Fruit fly (Drosophila melanogaster) whole organism, embryonic: ENCODE results near the gene Eip63E.

Experiments
- Atf3 ChIP-seq: fragments of 200-800 bp; sonication (Bioruptor generic); optimal IDR thresholded peaks from 3 replicates; lab custom pipeline; 2016; ENCODE audit warnings: missing biosample characterization, missing genetic modification characterization
- Atf6 ChIP-seq: fragments of 200-800 bp; sonication (Bioruptor generic); IDR thresholded peaks from 2 replicates; pipeline ENCODE4 v1.3.6; 2022; ENCODE audit warnings: missing biosample characterization, missing genetic modification characterization
- B-H2 ChIP-seq: fragments of 200-800 bp; sonication (Bioruptor generic); optimal IDR thresholded peaks from 2 replicates; lab custom pipeline; 2018; ENCODE audit warnings: missing biosample characterization, mild to moderate bottlenecking, missing genetic modification characterization
- CG10565 ChIP-seq: fragments of 200-800 bp; sonication (Bioruptor generic); optimal IDR thresholded peaks from 3 replicates; lab custom pipeline; 2016; ENCODE audit warnings: missing biosample characterization, mild to moderate bottlenecking, missing genetic modification characterization
- CG11504 ChIP-seq: fragments of 200-800 bp; sonication (Bioruptor generic); optimal IDR thresholded peaks from 3 replicates; lab custom pipeline; 2019; ENCODE audit warnings: missing biosample characterization, mild to moderate bottlenecking, missing genetic modification characterization, moderate library complexity
- CG12391 ChIP-seq: fragments of 200-800 bp; sonication (Bioruptor generic); optimal IDR thresholded peaks from 3 replicates; lab custom pipeline; 2018; ENCODE audit warnings: missing biosample characterization, mild to moderate bottlenecking, missing genetic modification characterization, moderate library complexity
- CG12744 ChIP-seq: fragments of 200-800 bp; sonication (Bioruptor generic); optimal IDR thresholded peaks from 2 replicates; lab custom pipeline; 2016; ENCODE audit warnings: missing biosample characterization, missing genetic modification characterization
- CG13424 ChIP-seq: fragments of 200-800 bp; sonication (Bioruptor generic); optimal IDR thresholded peaks from 2 replicates; lab custom pipeline; 2019; ENCODE audit warnings: missing biosample characterization, mild to moderate bottlenecking, missing genetic modification characterization, moderate library complexity
- CG13775 ChIP-seq: fragments of 200-800 bp; sonication (Bioruptor generic); optimal IDR thresholded peaks from 3 replicates; lab custom pipeline; 2017; ENCODE audit warnings: missing biosample characterization, mild to moderate bottlenecking, missing genetic modification characterization
- CG14860 ChIP-seq: fragments of 200-800 bp; sonication (Bioruptor generic); IDR thresholded peaks from 3 replicates; pipeline ENCODE4 v1.3.6; 2022; ENCODE audit warnings: missing biosample characterization, missing genetic modification characterization; ENCODE audit not compliant: partially characterized antibody
- CG17186 ChIP-seq: fragments of 200-800 bp; sonication (Bioruptor generic); optimal IDR thresholded peaks from 3 replicates; lab custom pipeline; 2017; ENCODE audit warnings: missing biosample characterization, missing genetic modification reagents, missing genetic modification characterization
- CG18476 ChIP-seq: fragments of 200-800 bp; sonication (Bioruptor generic); optimal IDR thresholded peaks from 2 replicates; lab custom pipeline; 2016; ENCODE audit warnings: missing biosample characterization, mild to moderate bottlenecking, missing genetic modification characterization
- CG33557 ChIP-seq: fragments of 200-800 bp; sonication (Bioruptor generic); optimal IDR thresholded peaks from 2 replicates; lab custom pipeline; 2019; ENCODE audit warnings: missing biosample characterization, mild to moderate bottlenecking, missing genetic modification characterization, moderate library complexity
- CG5180 ChIP-seq: fragments of 200-800 bp; sonication (Bioruptor generic); optimal IDR thresholded peaks from 3 replicates; lab custom pipeline; 2017; ENCODE audit warnings: missing biosample characterization, missing genetic modification characterization, mild to moderate bottlenecking, moderate library complexity, missing genetic modification reagents
- CG7928 ChIP-seq: fragments of 200-800 bp; sonication (Bioruptor generic); optimal IDR thresholded peaks from 2 replicates; lab custom pipeline; 2017; ENCODE audit warnings: missing biosample characterization, mild to moderate bottlenecking, missing genetic modification characterization
- CG9797 ChIP-seq: fragments of 200-800 bp; sonication (Bioruptor generic); optimal IDR thresholded peaks from 3 replicates; lab custom pipeline; 2018; ENCODE audit warnings: missing biosample characterization, mild to moderate bottlenecking, missing genetic modification characterization
- CG9817 ChIP-seq: fragments of 200-800 bp; sonication (Bioruptor generic); optimal IDR thresholded peaks from 2 replicates; lab custom pipeline; 2018; ENCODE audit warnings: missing biosample characterization, mild to moderate bottlenecking, missing genetic modification characterization, moderate library complexity
- CHES-1-like ChIP-seq: fragments of 200-800 bp; sonication (Bioruptor generic); optimal IDR thresholded peaks from 2 replicates; lab custom pipeline; 2016; ENCODE audit warnings: missing biosample characterization, missing genetic modification characterization
- D19B ChIP-seq: fragments of 200-800 bp; sonication (Bioruptor generic); optimal IDR thresholded peaks from 2 replicates; lab custom pipeline; 2017; ENCODE audit warnings: missing biosample characterization, mild to moderate bottlenecking, missing genetic modification characterization
- Dek ChIP-seq: fragments of 200-800 bp; sonication (Bioruptor generic); optimal IDR thresholded peaks from 3 replicates; lab custom pipeline; 2019; ENCODE audit warnings: missing biosample characterization, mild to moderate bottlenecking, missing genetic modification characterization, moderate library complexity
- Dip3 ChIP-seq: fragments of 200-800 bp; sonication (Bioruptor generic); optimal IDR thresholded peaks from 3 replicates; lab custom pipeline; 2016; ENCODE audit warnings: missing biosample characterization, missing genetic modification characterization
- Dll ChIP-seq: fragments of 200-800 bp; sonication (Bioruptor generic); IDR thresholded peaks from 4 replicates; pipeline ENCODE4 v1.3.6; 2022; ENCODE audit warnings: missing biosample characterization, missing genetic modification characterization; ENCODE audit not compliant: partially characterized antibody
- Dp ChIP-seq: fragments of 200-800 bp; sonication (Bioruptor generic); optimal IDR thresholded peaks from 2 replicates; lab custom pipeline; 2018; ENCODE audit warnings: missing biosample characterization, mild to moderate bottlenecking, missing genetic modification characterization, moderate library complexity
- Fer1 ChIP-seq: fragments of 200-800 bp; sonication (Bioruptor generic); optimal IDR thresholded peaks from 2 replicates; lab custom pipeline; 2017; ENCODE audit warnings: missing biosample characterization, mild to moderate bottlenecking, missing genetic modification characterization
- Fer2 ChIP-seq: fragments of 200-800 bp; sonication (Bioruptor generic); optimal IDR thresholded peaks from 2 replicates; lab custom pipeline; 2018; ENCODE audit warnings: missing biosample characterization, mild to moderate bottlenecking, missing genetic modification characterization, moderate library complexity
- Fer3 ChIP-seq: fragments of 200-800 bp; sonication (Bioruptor generic); optimal IDR thresholded peaks from 2 replicates; lab custom pipeline; 2018; ENCODE audit warnings: missing biosample characterization, mild to moderate bottlenecking, missing genetic modification characterization, moderate library complexity
- HmgD ChIP-seq: fragments of 200-800 bp; sonication (Bioruptor generic); optimal IDR thresholded peaks from 3 replicates; lab custom pipeline; 2016; ENCODE audit warnings: missing biosample characterization, missing genetic modification characterization
- Hmr ChIP-seq: fragments of 200-800 bp; sonication (Bioruptor generic); optimal IDR thresholded peaks from 3 replicates; lab custom pipeline; 2017; ENCODE audit warnings: mild to moderate bottlenecking, missing biosample characterization, missing genetic modification reagents, missing genetic modification characterization
- NC2β ChIP-seq: fragments of 200-800 bp; sonication (Bioruptor generic); optimal IDR thresholded peaks from 2 replicates; lab custom pipeline; 2016; ENCODE audit warnings: missing biosample characterization, missing genetic modification characterization
- Sox100B ChIP-seq: fragments of 200-800 bp; sonication (Bioruptor generic); optimal IDR thresholded peaks from 3 replicates; lab custom pipeline; 2018; ENCODE audit warnings: missing biosample characterization, mild to moderate bottlenecking, missing genetic modification characterization
- Sry-δ ChIP-seq: fragments of 200-800 bp; sonication (Bioruptor generic); optimal IDR thresholded peaks from 2 replicates; lab custom pipeline; 2016; ENCODE audit warnings: missing biosample characterization, missing genetic modification characterization
- Trl ChIP-seq, 3 experiments: fragments of >200 bp in 2 of 3; fragments of 200-800 bp in 1 of 3; sonication (Bioruptor generic) in 1 of 3; optimal IDR thresholded peaks; 2 replicates in 1 of 3; 3 replicates in 2 of 3; lab custom pipeline; 2016 to 2017; ENCODE audit warnings: missing biosample characterization in 1 of 3, missing genetic modification characterization in 1 of 3
- caup ChIP-seq: fragments of 200-800 bp; sonication (Bioruptor generic); optimal IDR thresholded peaks from 3 replicates; lab custom pipeline; 2017; ENCODE audit warnings: missing biosample characterization, mild to moderate bottlenecking, missing genetic modification characterization, moderate library complexity; ENCODE audit not compliant: severe bottlenecking
- chinmo ChIP-seq: fragments of 200-800 bp; sonication (Bioruptor generic); IDR thresholded peaks from 4 replicates; pipeline ENCODE4 v1.3.6; 2022; ENCODE audit warnings: missing biosample characterization, missing genetic modification characterization; ENCODE audit not compliant: partially characterized antibody
- chm ChIP-seq: fragments of 200-800 bp; sonication (Bioruptor generic); IDR thresholded peaks from 2 replicates; pipeline ENCODE4 v1.3.6; 2022; ENCODE audit warnings: missing biosample characterization, missing genetic modification characterization
- disco-r ChIP-seq: fragments of 200-800 bp; sonication (Bioruptor generic); optimal IDR thresholded peaks from 2 replicates; lab custom pipeline; 2016; ENCODE audit warnings: missing biosample characterization, missing genetic modification characterization
- gem ChIP-seq: fragments of 200-800 bp; sonication (Bioruptor generic); optimal IDR thresholded peaks from 2 replicates; lab custom pipeline; 2019; ENCODE audit warnings: missing biosample characterization, mild to moderate bottlenecking, missing genetic modification characterization, moderate library complexity
- ind ChIP-seq: fragments of 200-800 bp; sonication (Bioruptor generic); optimal IDR thresholded peaks from 3 replicates; lab custom pipeline; 2016; ENCODE audit warnings: missing biosample characterization, missing genetic modification characterization
- jigr1 ChIP-seq: fragments of 200-800 bp; sonication (Bioruptor generic); IDR thresholded peaks from 3 replicates; pipeline ENCODE4 v1.3.6; 2022; ENCODE audit warnings: missing biosample characterization, missing genetic modification characterization
- ken ChIP-seq: fragments of 200-800 bp; sonication (Bioruptor generic); IDR thresholded peaks from 3 replicates; pipeline ENCODE4 v1.3.6; 2022; ENCODE audit warnings: missing biosample characterization, missing genetic modification characterization
- pfk ChIP-seq: fragments of 200-800 bp; sonication (Bioruptor generic); optimal IDR thresholded peaks from 2 replicates; lab custom pipeline; 2018; ENCODE audit warnings: missing biosample characterization, mild to moderate bottlenecking, missing genetic modification characterization, moderate library complexity
- ro ChIP-seq: fragments of 200-800 bp; sonication (Bioruptor generic); IDR thresholded peaks from 2 replicates; pipeline ENCODE4 v1.3.6; 2022; ENCODE audit warnings: missing biosample characterization, missing genetic modification characterization
- sob ChIP-seq: fragments of 200-800 bp; sonication (Bioruptor generic); IDR thresholded peaks from 2 replicates; pipeline ENCODE4 v1.3.6; 2022; ENCODE audit warnings: missing biosample characterization, missing genetic modification characterization
- sug ChIP-seq: fragments of 200-800 bp; optimal IDR thresholded peaks from 2 replicates; lab custom pipeline; 2019; ENCODE audit warnings: missing biosample characterization, mild to moderate bottlenecking, missing genetic modification characterization, moderate library complexity
- trh ChIP-seq: fragments of 200-800 bp; sonication (Bioruptor generic); optimal IDR thresholded peaks from 2 replicates; lab custom pipeline; 2016; ENCODE audit warnings: missing biosample characterization, missing genetic modification characterization
- tx ChIP-seq: fragments of 200-800 bp; sonication (Bioruptor generic); optimal IDR thresholded peaks from 2 replicates; lab custom pipeline; 2016; ENCODE audit warnings: missing biosample characterization, missing genetic modification characterization
- zen2 ChIP-seq: fragments of 200-800 bp; sonication (Bioruptor generic); IDR thresholded peaks from 3 replicates; pipeline ENCODE4 v1.3.6; 2022; ENCODE audit warnings: missing biosample characterization, missing genetic modification characterization; ENCODE audit not compliant: partially characterized antibody
- zfh1 ChIP-seq: fragments of 200-800 bp; sonication (Bioruptor generic); IDR thresholded peaks from 3 replicates; pipeline ENCODE4 v1.3.6; 2022; ENCODE audit warnings: missing biosample characterization, missing genetic modification characterization
- zfh2 ChIP-seq: fragments of 200-800 bp; sonication (Bioruptor generic); optimal IDR thresholded peaks from 2 replicates; lab custom pipeline; 2016; ENCODE audit warnings: missing biosample characterization, missing genetic modification characterization

The Eip63E gene

dm6 chr3L:3471174-3471573, 44.4 kb upstream of the Eip63E start, which contains the start of gene CG14971 (continued):
- TF ChIP-seq CG14860 (GFP tag; lab: Robert Waterston, UW) (peak; percentile 81), CG17186 (peak; percentile 51), HmgD (peak; percentile 49), Sry-δ (GFP tag; lab: Kevin White, UChicago) (peak; percentile 80), caup (GFP tag; lab: Kevin White, UChicago) (peak; percentile 31), CG9817 (tag; lab: Kevin White, UChicago) (peak; percentile 3), CG11504 (no peak), CG13775 (GFP tag; lab: Kevin White, UChicago) (peak; percentile 22), CG33557 (GFP tag; lab: Kevin White, UChicago) (no peak), trh (GFP tag; lab: Kevin White, UChicago) (no peak), tx (no peak), Sox100B (GFP tag; lab: Kevin White, UChicago) (no peak), Fer2 (tag; lab: Kevin White, UChicago) (no peak), Dll (GFP tag; lab: Robert Waterston, UW) (peak; percentile 85), CG12391 (tag; lab: Kevin White, UChicago) (peak; percentile 46), sug (tag; lab: Kevin White, UChicago) (peak; percentile 61), Dip3 (GFP tag; lab: Kevin White, UChicago) (peak; percentile 39), zen2 (GFP tag; lab: Robert Waterston, UW) (peak; percentile 54; the same call in 2 of the 3 replicates), CG5180 (GFP tag; lab: Kevin White, UChicago) (no peak), Fer1 (GFP tag; lab: Kevin White, UChicago) (peak; percentile 39), sob (GFP tag; lab: Robert Waterston, UW) (peak; percentile 50; the same call in 1 of the 2 replicates), chinmo (GFP tag; lab: Robert Waterston, UW) (peak; percentile 83; the same call in 1 of the 4 replicates), gem (tag; lab: Kevin White, UChicago) (no peak), Dek (tag; lab: Kevin White, UChicago) (peak; percentile 51), CG7928 (GFP tag; lab: Kevin White, UChicago) (peak; percentile 46), Trl (optimal IDR thresholded peaks at IDR 0.05; lab: Kevin White, UChicago) (no peak), Trl (GFP tag; optimal IDR thresholded peaks at IDR 0.05; lab: Kevin White, UChicago) (peak; percentile 48), jigr1 (GFP tag; lab: Robert Waterston, UW) (no peak), chm (no peak), ind (GFP tag; lab: Kevin White, UChicago) (no peak), Fer3 (tag; lab: Kevin White, UChicago) (no peak), CG13424 (peak; percentile 14), CHES-1-like (GFP tag; lab: Kevin White, UChicago) (peak; percentile 49), NC2β (GFP tag; lab: Kevin White, UChicago) (peak; percentile 48), CG9797 (GFP tag; lab: Kevin White, UChicago) (peak; percentile 38), D19B (GFP tag; lab: Kevin White, UChicago) (no peak), disco-r (GFP tag; lab: Kevin White, UChicago) (no peak), CG12744 (GFP tag; lab: Kevin White, UChicago) (no peak), Dp (GFP tag; lab: Kevin White, UChicago) (peak; percentile 71), zfh1 (GFP tag; lab: Robert Waterston, UW) (0 out of 3 replicates have a peak, but pooled peaks have one; percentile 17), Atf6 (GFP tag; lab: Robert Waterston, UW) (peak; percentile 11; the same call in 1 of the 2 replicates), Hmr (GFP tag; lab: Kevin White, UChicago) (peak; percentile 42), Atf3 (no peak), pfk (GFP tag; lab: Kevin White, UChicago) (peak; percentile 14), ken (GFP tag; lab: Robert Waterston, UW) (0 out of 3 replicates have a peak, but pooled peaks have one; percentile 9), CG10565 (GFP tag; lab: Kevin White, UChicago) (no peak), ro (GFP tag; lab: Robert Waterston, UW) (no peak), CG18476 (GFP tag; lab: Kevin White, UChicago) (peak; percentile 5), zfh2 (GFP tag; lab: Kevin White, UChicago) (peak; percentile 59), B-H2 (GFP tag; lab: Kevin White, UChicago) (peak; percentile 64)
